Fruit fly (Drosophila melanogaster) S2 (cell line): ENCODE measurements around the gene CG4511.

ENCODE experiments used
- CG8478 ChIP-seq: fragments of >200 bp; optimal IDR thresholded peaks from 2 replicates; lab custom pipeline; 2018
- CTCF ChIP-seq, 2 experiments: fragments of >200 bp; optimal IDR thresholded peaks; 2 replicates each; lab custom pipeline; 2018

dm6 chr3R:10879219-10879618, 24.9 kb downstream of the CG4511 start, which contains the start of gene CG14695:
- TF ChIP-seq CTCF (optimal IDR thresholded peaks at IDR 0.05; lab: Kevin White, UChicago) (no peak), CG8478 (lab: Kevin White, UChicago) (no peak)
